Fruit fly (Drosophila melanogaster) whole organism, embryonic: Measurements from ENCODE around the gene Cat.

Experiments used
- CG11398 ChIP-seq: fragments of 200-800 bp; sonication (Bioruptor generic); optimal IDR thresholded peaks from 2 replicates; lab custom pipeline; 2016; ENCODE audit warnings: missing biosample characterization, missing genetic modification characterization
- CG11560 ChIP-seq: fragments of 200-800 bp; sonication (Bioruptor generic); IDR thresholded peaks from 3 replicates; pipeline ENCODE4 v1.3.6; 2022; ENCODE audit warnings: missing biosample characterization, missing genetic modification characterization
- CG1602 ChIP-seq: fragments of 200-800 bp; sonication (Bioruptor generic); optimal IDR thresholded peaks from 3 replicates; lab custom pipeline; 2016; ENCODE audit warnings: missing biosample characterization, missing genetic modification characterization
- CG8765 ChIP-seq: fragments of 200-800 bp; sonication (Bioruptor generic); IDR thresholded peaks from 2 replicates; pipeline ENCODE4 v1.3.6; 2022; ENCODE audit warnings: missing biosample characterization, missing genetic modification characterization
- Pdp1 ChIP-seq, 2 experiments: fragments of 200-800 bp; sonication (Bioruptor generic); optimal IDR thresholded peaks; 3 replicates each; lab custom pipeline; 2016; ENCODE audit warnings: missing biosample characterization in 2 of 2, missing genetic modification characterization in 2 of 2, mild to moderate bottlenecking in 1 of 2, moderate library complexity in 1 of 2
- Ssrp ChIP-seq: fragments of 200-800 bp; sonication (Bioruptor generic); optimal IDR thresholded peaks from 2 replicates; lab custom pipeline; 2018; ENCODE audit warnings: missing biosample characterization, mild to moderate bottlenecking, missing genetic modification characterization, moderate library complexity
- sima ChIP-seq: fragments of 200-800 bp; sonication (Bioruptor generic); optimal IDR thresholded peaks from 2 replicates; lab custom pipeline; 2016; ENCODE audit warnings: missing biosample characterization, missing genetic modification characterization
- zf30C ChIP-seq: fragments of 200-800 bp; sonication (Bioruptor generic); optimal IDR thresholded peaks from 3 replicates; lab custom pipeline; 2018; ENCODE audit warnings: missing biosample characterization, mild to moderate bottlenecking, missing genetic modification characterization

dm6 chr3L:18867521-18867920 lies 45.1 kb downstream of the Cat start, which contains the start of gene Dysb:
- TF ChIP-seq CG1602 (GFP tag; lab: Kevin White, UChicago) (peak; percentile 78), CG8765 (GFP tag; lab: Robert Waterston, UW) (peak; percentile 74), CG11398 (peak; percentile 58), Ssrp (tag; lab: Kevin White, UChicago) (peak; percentile 83), zf30C (no peak), sima (no peak), CG11560 (peak; percentile 35; the same call in 1 of the 3 replicates), Pdp1 (GFP tag; optimal IDR thresholded peaks at IDR 0.05; lab: Kevin White, UChicago) (peak; percentile 49 to 61)
